Fruit fly (Drosophila melanogaster) whole organism, embryonic: Measurements from ENCODE around the gene Ire1.
A peak's percentile ranks its signal among the peaks of the same experiment; 100 is the strongest.

Experiments used
- Antp ChIP-seq: fragments of 200-800 bp; sonication (Bioruptor generic); optimal IDR thresholded peaks from 3 replicates; lab custom pipeline; 2016; ENCODE audit warnings: missing biosample characterization, missing genetic modification characterization
- BtbVII ChIP-seq: fragments of 200-800 bp; sonication (Bioruptor generic); optimal IDR thresholded peaks from 3 replicates; lab custom pipeline; 2017; ENCODE audit warnings: missing biosample characterization, mild to moderate bottlenecking, missing genetic modification characterization
- CG10654 ChIP-seq: fragments of 200-800 bp; sonication (Bioruptor generic); optimal IDR thresholded peaks from 2 replicates; lab custom pipeline; 2016; ENCODE audit warnings: missing biosample characterization, missing genetic modification characterization
- CG10959 ChIP-seq: fragments of 200-800 bp; sonication (Bioruptor generic); IDR thresholded peaks from 2 replicates; pipeline ENCODE4 v1.3.6; 2022; ENCODE audit warnings: missing biosample characterization, missing genetic modification characterization
- CG12299 ChIP-seq: fragments of 200-800 bp; sonication (Bioruptor generic); optimal IDR thresholded peaks from 2 replicates; lab custom pipeline; 2018; ENCODE audit warnings: missing biosample characterization, mild to moderate bottlenecking, missing genetic modification characterization
- CG14014 ChIP-seq: fragments of 200-800 bp; sonication (Bioruptor generic); IDR thresholded peaks from 2 replicates; pipeline ENCODE4 v1.3.6; 2022; ENCODE audit warnings: missing biosample characterization, missing genetic modification characterization
- CG14667 ChIP-seq: fragments of 200-800 bp; sonication (Bioruptor generic); IDR thresholded peaks from 2 replicates; pipeline ENCODE4 v1.3.6; 2022; ENCODE audit warnings: missing biosample characterization, missing genetic modification characterization
- CG17361 ChIP-seq: fragments of 200-800 bp; sonication (Bioruptor generic); IDR thresholded peaks from 3 replicates; pipeline ENCODE4 v1.3.6; 2022; ENCODE audit warnings: missing biosample characterization, missing genetic modification characterization
- CG1832 ChIP-seq: fragments of 200-800 bp; sonication (Bioruptor generic); optimal IDR thresholded peaks from 2 replicates; lab custom pipeline; 2017; ENCODE audit warnings: missing biosample characterization, mild to moderate bottlenecking, missing genetic modification characterization, inconsistent platforms
- CG18619 ChIP-seq: fragments of 200-800 bp; sonication (Bioruptor generic); optimal IDR thresholded peaks from 3 replicates; lab custom pipeline; 2017; ENCODE audit warnings: missing biosample characterization, mild to moderate bottlenecking, missing genetic modification characterization
- CG2116 ChIP-seq: fragments of 200-800 bp; sonication (Bioruptor generic); optimal IDR thresholded peaks from 3 replicates; lab custom pipeline; 2018; ENCODE audit warnings: missing biosample characterization, mild to moderate bottlenecking, missing genetic modification characterization
- CG2202 ChIP-seq: fragments of 200-800 bp; sonication (Bioruptor generic); optimal IDR thresholded peaks from 2 replicates; lab custom pipeline; 2018; ENCODE audit warnings: missing biosample characterization, mild to moderate bottlenecking, missing genetic modification characterization
- CG3065 ChIP-seq: fragments of 200-800 bp; sonication (Bioruptor generic); optimal IDR thresholded peaks from 2 replicates; lab custom pipeline; 2016; ENCODE audit warnings: missing biosample characterization, missing genetic modification characterization
- CG32532 ChIP-seq: fragments of 200-800 bp; sonication (Bioruptor generic); IDR thresholded peaks from 2 replicates; pipeline ENCODE4 v1.3.6; 2022; ENCODE audit warnings: missing biosample characterization, missing genetic modification characterization
- CG3838 ChIP-seq: fragments of 200-800 bp; sonication (Bioruptor generic); optimal IDR thresholded peaks from 3 replicates; lab custom pipeline; 2016; ENCODE audit warnings: missing biosample characterization, missing genetic modification characterization
- CG42726 ChIP-seq: fragments of 200-800 bp; sonication (Bioruptor generic); IDR thresholded peaks from 2 replicates; pipeline ENCODE4 v1.3.6; 2022; ENCODE audit warnings: missing biosample characterization, missing genetic modification characterization; ENCODE audit not compliant: partially characterized antibody
- CG5953 ChIP-seq: fragments of 200-800 bp; sonication (Bioruptor generic); IDR thresholded peaks from 2 replicates; pipeline ENCODE4 v1.3.6; 2022; ENCODE audit warnings: missing biosample characterization, missing genetic modification characterization
- CG7963 ChIP-seq: fragments of 200-800 bp; sonication (Bioruptor generic); IDR thresholded peaks from 3 replicates; pipeline ENCODE4 v1.3.6; 2022; ENCODE audit warnings: missing biosample characterization, missing genetic modification characterization; ENCODE audit not compliant: partially characterized antibody
- CG8765 ChIP-seq: fragments of 200-800 bp; sonication (Bioruptor generic); IDR thresholded peaks from 2 replicates; pipeline ENCODE4 v1.3.6; 2022; ENCODE audit warnings: missing biosample characterization, missing genetic modification characterization
- CG9876 ChIP-seq: fragments of 200-800 bp; sonication (Bioruptor generic); optimal IDR thresholded peaks from 2 replicates; lab custom pipeline; 2016; ENCODE audit warnings: missing biosample characterization, missing genetic modification characterization
- Gug ChIP-seq: fragments of 200-800 bp; sonication (Bioruptor generic); IDR thresholded peaks from 4 replicates; pipeline ENCODE4 v1.3.6; 2022; ENCODE audit warnings: missing biosample characterization, missing genetic modification characterization
- Hr3 ChIP-seq: fragments of 200-800 bp; sonication (Bioruptor generic); optimal IDR thresholded peaks from 3 replicates; lab custom pipeline; 2016; ENCODE audit warnings: missing biosample characterization, missing genetic modification characterization
- Max ChIP-seq: fragments of 200-800 bp; sonication (Bioruptor generic); optimal IDR thresholded peaks from 2 replicates; lab custom pipeline; 2016; ENCODE audit warnings: missing biosample characterization, mild to moderate bottlenecking, missing genetic modification characterization
- Med ChIP-seq: fragments of 200-800 bp; sonication (Bioruptor generic); peaks from one replicate; lab custom pipeline; 2016; ENCODE audit warnings: missing biosample characterization, missing genetic modification characterization, mild to moderate bottlenecking, inconsistent platforms, moderate library complexity
- Mrtf ChIP-seq: fragments of 200-800 bp; sonication (Bioruptor generic); IDR thresholded peaks from 3 replicates; pipeline ENCODE4 v1.3.6; 2022; ENCODE audit warnings: missing biosample characterization, missing genetic modification characterization
- Ravus ChIP-seq: fragments of 200-800 bp; sonication (Bioruptor generic); IDR thresholded peaks from 2 replicates; pipeline ENCODE4 v1.3.6; 2022; ENCODE audit warnings: missing biosample characterization, missing genetic modification characterization
- Sox100B ChIP-seq: fragments of 200-800 bp; sonication (Bioruptor generic); optimal IDR thresholded peaks from 3 replicates; lab custom pipeline; 2018; ENCODE audit warnings: missing biosample characterization, mild to moderate bottlenecking, missing genetic modification characterization
- Ssrp ChIP-seq: fragments of 200-800 bp; sonication (Bioruptor generic); optimal IDR thresholded peaks from 2 replicates; lab custom pipeline; 2018; ENCODE audit warnings: missing biosample characterization, mild to moderate bottlenecking, missing genetic modification characterization, moderate library complexity
- Tbp ChIP-seq: fragments of >200 bp; optimal IDR thresholded peaks from 2 replicates; lab custom pipeline; 2018; ENCODE audit warnings: missing biosample characterization, missing genetic modification characterization
- Trl ChIP-seq, 3 experiments: fragments of >200 bp in 2 of 3; fragments of 200-800 bp in 1 of 3; sonication (Bioruptor generic) in 1 of 3; optimal IDR thresholded peaks; 2 replicates in 1 of 3; 3 replicates in 2 of 3; lab custom pipeline; 2016 to 2017; ENCODE audit warnings: missing biosample characterization in 1 of 3, missing genetic modification characterization in 1 of 3
- az2 ChIP-seq: fragments of 200-800 bp; sonication (Bioruptor generic); optimal IDR thresholded peaks from 3 replicates; lab custom pipeline; 2016; ENCODE audit warnings: missing biosample characterization, missing genetic modification characterization
- chinmo ChIP-seq: fragments of 200-800 bp; sonication (Bioruptor generic); IDR thresholded peaks from 4 replicates; pipeline ENCODE4 v1.3.6; 2022; ENCODE audit warnings: missing biosample characterization, missing genetic modification characterization; ENCODE audit not compliant: partially characterized antibody
- eve ChIP-seq, 2 experiments: fragments of >200 bp; optimal IDR thresholded peaks; 2 replicates each; lab custom pipeline; 2017; ENCODE audit warnings: missing biosample characterization in 2 of 2, missing genetic modification characterization in 2 of 2
- gro ChIP-seq: fragments of 200-800 bp; sonication (Bioruptor generic); optimal IDR thresholded peaks from 2 replicates; lab custom pipeline; 2016; ENCODE audit warnings: missing biosample characterization, missing genetic modification characterization
- h ChIP-seq: fragments of >200 bp; optimal IDR thresholded peaks from 2 replicates; lab custom pipeline; 2017
- hb ChIP-seq: fragments of 200-800 bp; sonication (Bioruptor generic); IDR thresholded peaks from 3 replicates; pipeline ENCODE4 v1.3.6; 2022; ENCODE audit warnings: missing biosample characterization, missing genetic modification characterization; ENCODE audit not compliant: partially characterized antibody
- kah ChIP-seq: fragments of 200-800 bp; sonication (Bioruptor generic); optimal IDR thresholded peaks from 2 replicates; lab custom pipeline; 2018; ENCODE audit warnings: missing biosample characterization, mild to moderate bottlenecking, missing genetic modification characterization
- klu ChIP-seq: fragments of 200-800 bp; sonication (Bioruptor generic); IDR thresholded peaks from 2 replicates; pipeline ENCODE4 v1.3.6; 2022; ENCODE audit warnings: missing biosample characterization, missing genetic modification characterization
- mirr ChIP-seq: fragments of 200-800 bp; sonication (Bioruptor generic); optimal IDR thresholded peaks from 3 replicates; lab custom pipeline; 2018; ENCODE audit warnings: missing biosample characterization, mild to moderate bottlenecking, missing genetic modification characterization
- otp ChIP-seq: fragments of 200-800 bp; sonication (Bioruptor generic); IDR thresholded peaks from 3 replicates; pipeline ENCODE4, ENCODE4 v1.3.6; 2022; ENCODE audit warnings: missing biosample characterization, missing genetic modification characterization
- ro ChIP-seq: fragments of 200-800 bp; sonication (Bioruptor generic); IDR thresholded peaks from 2 replicates; pipeline ENCODE4 v1.3.6; 2022; ENCODE audit warnings: missing biosample characterization, missing genetic modification characterization
- shn ChIP-seq: fragments of 200-800 bp; sonication (Bioruptor generic); optimal IDR thresholded peaks from 3 replicates; lab custom pipeline; 2016; ENCODE audit warnings: missing biosample characterization, missing genetic modification characterization
- sqz ChIP-seq: fragments of 200-800 bp; sonication (Bioruptor generic); optimal IDR thresholded peaks from 3 replicates; lab custom pipeline; 2018; ENCODE audit warnings: missing biosample characterization, mild to moderate bottlenecking, missing genetic modification characterization
- ssp ChIP-seq: fragments of 200-800 bp; sonication (Bioruptor generic); IDR thresholded peaks from 2 replicates; pipeline ENCODE4 v1.3.6; 2022; ENCODE audit warnings: missing biosample characterization, missing genetic modification characterization
- stwl ChIP-seq: fragments of 200-800 bp; sonication (Bioruptor generic); optimal IDR thresholded peaks from 3 replicates; lab custom pipeline; 2018; ENCODE audit warnings: missing biosample characterization, mild to moderate bottlenecking, missing genetic modification characterization, moderate library complexity
- tap ChIP-seq: fragments of 200-800 bp; optimal IDR thresholded peaks from 3 replicates; lab custom pipeline; 2019; ENCODE audit warnings: missing biosample characterization, mild to moderate bottlenecking, missing genetic modification characterization, moderate library complexity
- tna ChIP-seq: fragments of 200-800 bp; sonication (Bioruptor generic); IDR thresholded peaks from 2 replicates; pipeline ENCODE4 v1.3.6; 2022; ENCODE audit warnings: missing biosample characterization, missing genetic modification characterization; ENCODE audit not compliant: partially characterized antibody
- unpg ChIP-seq: fragments of 200-800 bp; sonication (Bioruptor generic); optimal IDR thresholded peaks from 3 replicates; lab custom pipeline; 2018; ENCODE audit warnings: missing biosample characterization, mild to moderate bottlenecking, missing genetic modification characterization, moderate library complexity
- wor ChIP-seq: fragments of 200-800 bp; sonication (Bioruptor generic); IDR thresholded peaks from 2 replicates; pipeline ENCODE4 v1.3.6; 2022; ENCODE audit warnings: missing biosample characterization, missing genetic modification characterization
- z ChIP-seq: fragments of 200-800 bp; sonication (Bioruptor generic); IDR thresholded peaks from 3 replicates; pipeline ENCODE4 v1.3.6; 2022; ENCODE audit warnings: missing biosample characterization, missing genetic modification characterization
- zen ChIP-seq: fragments of 200-800 bp; sonication (Bioruptor generic); optimal IDR thresholded peaks from 3 replicates; lab custom pipeline; 2018; ENCODE audit warnings: missing biosample characterization, mild to moderate bottlenecking, missing genetic modification characterization, moderate library complexity

Ire1 gene

dm6 chr3R:19880431-19880939 is 19.4 kb upstream of the Ire1 start (continued):
- TF ChIP-seq kah (GFP tag; lab: Kevin White, UChicago) = peak; percentile 79
- TF ChIP-seq CG2202 (tag; lab: Kevin White, UChicago) = no peak
- 0 out of 2 replicates have a peak, but pooled peaks have one; percentile 5 for TF ChIP-seq CG14667 (GFP tag; lab: Robert Waterston, UW)
- TF ChIP-seq Ssrp (tag; lab: Kevin White, UChicago) = peak; percentile 38
- TF ChIP-seq CG2116 (GFP tag; lab: Kevin White, UChicago) = peak; percentile 5
- no peak for TF ChIP-seq tna (GFP tag; lab: Robert Waterston, UW)
- peak; percentile 56 for TF ChIP-seq tap (tag; lab: Kevin White, UChicago)
- peak; percentile 23 for TF ChIP-seq Hr3 (GFP tag; lab: Kevin White, UChicago)
- TF ChIP-seq Sox100B = peak; percentile 75
- TF ChIP-seq CG14014 (GFP tag; lab: Robert Waterston, UW) = peak; percentile 24; the same call in 1 of the 2 replicates
- peak; percentile 27 for TF ChIP-seq az2 (GFP tag; lab: Kevin White, UChicago)
- TF ChIP-seq mirr (GFP tag; lab: Kevin White, UChicago) = peak; percentile 46
- no peak for TF ChIP-seq stwl (tag; lab: Kevin White, UChicago)
- no peak for TF ChIP-seq ro (GFP tag; lab: Robert Waterston, UW)
- TF ChIP-seq CG42726 (GFP tag; lab: Robert Waterston, UW) = no peak
- TF ChIP-seq CG1832 (GFP tag; lab: Kevin White, UChicago) = no peak
- TF ChIP-seq CG7963 (GFP tag; lab: Robert Waterston, UW) = no peak
- no peak for TF ChIP-seq hb (GFP tag; lab: Robert Waterston, UW)
- TF ChIP-seq Gug = 0 out of 4 replicates have a peak, but pooled peaks have one; percentile 5
- TF ChIP-seq CG10959 (GFP tag; lab: Robert Waterston, UW) = no peak
- TF ChIP-seq ssp (GFP tag; lab: Robert Waterston, UW) = 0 out of 2 replicates have a peak, but pooled peaks have one; percentile 10
- TF ChIP-seq Max (GFP tag; lab: Kevin White, UChicago) = no peak
- TF ChIP-seq CG12299 (tag; lab: Kevin White, UChicago) = peak; percentile 44
- TF ChIP-seq CG18619 (GFP tag; lab: Kevin White, UChicago) = peak; percentile 57
- TF ChIP-seq CG32532 (GFP tag; lab: Robert Waterston, UW) = peak; percentile 52; the same call in 1 of the 2 replicates
- TF ChIP-seq Ravus (GFP tag; lab: Robert Waterston, UW) = no peak
- no peak for TF ChIP-seq CG5953 (GFP tag; lab: Robert Waterston, UW)
- TF ChIP-seq chinmo (GFP tag; lab: Robert Waterston, UW) = peak; percentile 90
- TF ChIP-seq sqz = peak; percentile 59
- no peak for TF ChIP-seq zen
- TF ChIP-seq CG3065 (GFP tag; lab: Kevin White, UChicago) = no peak
- no peak for TF ChIP-seq CG3838
- peak; percentile 63 for TF ChIP-seq CG17361 (GFP tag; lab: Robert Waterston, UW)
- peak; percentile 22; the same call in 1 of the 2 replicates for TF ChIP-seq klu (GFP tag; lab: Robert Waterston, UW)
- peak; percentile 20 for TF ChIP-seq CG10654 (GFP tag; lab: Kevin White, UChicago)
- no peak for TF ChIP-seq wor (GFP tag; lab: Robert Waterston, UW)
- peak; percentile 88 for TF ChIP-seq Med (GFP tag; lab: Kevin White, UChicago)
- peak; percentile 77 for TF ChIP-seq BtbVII (GFP tag; lab: Kevin White, UChicago)
- no peak for TF ChIP-seq Mrtf (GFP tag; lab: Robert Waterston, UW)
- peak; percentile 22 for TF ChIP-seq gro
- no peak for TF ChIP-seq h
- TF ChIP-seq unpg (GFP tag; lab: Kevin White, UChicago) = peak; percentile 66
- TF ChIP-seq CG8765 (GFP tag; lab: Robert Waterston, UW) = no peak
- TF ChIP-seq z (GFP tag; lab: Robert Waterston, UW) = no peak
- no peak for TF ChIP-seq eve (GFP tag; optimal IDR thresholded peaks at IDR 0.05; lab: Kevin White, UChicago)
- TF ChIP-seq Antp (GFP tag; lab: Kevin White, UChicago) = no peak
- TF ChIP-seq Trl (optimal IDR thresholded peaks at IDR 0.05; lab: Kevin White, UChicago) = no peak
- peak; percentile 49 for TF ChIP-seq Trl (GFP tag; optimal IDR thresholded peaks at IDR 0.05; lab: Kevin White, UChicago)
- TF ChIP-seq shn (GFP tag; lab: Kevin White, UChicago) = peak; percentile 27
- no peak for TF ChIP-seq Tbp (GFP tag; lab: Kevin White, UChicago)
- no peak for TF ChIP-seq CG9876 (GFP tag; lab: Kevin White, UChicago)
- TF ChIP-seq otp (GFP tag; lab: Robert Waterston, UW) = no peak
